Worm (Caenorhabditis elegans) whole organism, L1 larva: ENCODE results near the gene Y54G2A.52.

Experiments used
- C34B4.2 ChIP-seq: sonication (generic microtip); optimal IDR thresholded peaks from 2 replicates; lab custom pipeline; 2017; ENCODE audit warnings: mild to moderate bottlenecking, missing genetic modification characterization, missing compliant biosample characterization
- F16B12.6 ChIP-seq: fragments of 150-350 bp; optimal IDR thresholded peaks from 2 replicates; lab custom pipeline; 2014; ENCODE audit warnings: missing biosample characterization, missing genetic modification characterization
- blmp-1 ChIP-seq: fragments of 150-350 bp; optimal IDR thresholded peaks from 2 replicates; lab custom pipeline; 2014; ENCODE audit warnings: missing biosample characterization, missing genetic modification characterization
- ceh-63 ChIP-seq: fragments of 200-800 bp; sonication (Bioruptor generic); optimal IDR thresholded peaks from 2 replicates; lab custom pipeline; 2018; ENCODE audit warnings: mild to moderate bottlenecking, missing genetic modification characterization, missing compliant biosample characterization
- ceh-88 ChIP-seq: fragments of 200-800 bp; sonication (Bioruptor generic); IDR thresholded peaks from 2 replicates; pipeline ENCODE4 v1.3.6; 2022; ENCODE audit warnings: missing genetic modification characterization, missing compliant biosample characterization
- ceh-90 ChIP-seq: sonication (generic microtip); optimal IDR thresholded peaks from 2 replicates; lab custom pipeline; 2016; ENCODE audit warnings: missing genetic modification characterization, missing compliant biosample characterization
- dpl-1 ChIP-seq, 3 experiments: fragments of 150-350 bp in 2 of 3; sonication (generic microtip) in 1 of 3; optimal IDR thresholded peaks; 2 replicates each; lab custom pipeline; 2014 to 2017; ENCODE audit warnings: missing biosample characterization in 3 of 3, missing genetic modification characterization in 3 of 3, missing genetic modification reagents in 3 of 3
- dsc-1 ChIP-seq: sonication (generic microtip); optimal IDR thresholded peaks from 2 replicates; lab custom pipeline; 2016; ENCODE audit warnings: mild to moderate bottlenecking, missing genetic modification characterization, missing compliant biosample characterization
- efl-1 ChIP-seq, 4 experiments: fragments of 150-350 bp; optimal IDR thresholded peaks in 3 of 4; peaks in 1 of 4; 1 replicate in 1 of 4; 2 replicates in 3 of 4; lab custom pipeline; 2014; ENCODE audit warnings: missing biosample characterization in 2 of 4, missing genetic modification characterization in 2 of 4, missing genetic modification reagents in 2 of 4
- efl-3 ChIP-seq: fragments of 200-800 bp; sonication (Bioruptor generic); optimal IDR thresholded peaks from 2 replicates; lab custom pipeline; 2018; ENCODE audit warnings: mild to moderate bottlenecking, missing genetic modification characterization, missing compliant biosample characterization
- egl-13 ChIP-seq: sonication (generic microtip); optimal IDR thresholded peaks from 2 replicates; lab custom pipeline; 2016; ENCODE audit warnings: missing genotype, missing genetic modification reagents, missing genetic modification characterization, missing compliant biosample characterization
- egl-27 ChIP-seq, 2 experiments: fragments of 150-350 bp in 1 of 2; sonication (generic microtip); optimal IDR thresholded peaks; 3 replicates each; lab custom pipeline; 2017 to 2018; ENCODE audit warnings: missing biosample characterization in 2 of 2, missing genetic modification characterization in 2 of 2, missing genetic modification reagents in 2 of 2
- elt-2 ChIP-seq: sonication (generic microtip); optimal IDR thresholded peaks from 2 replicates; lab custom pipeline; 2016; ENCODE audit warnings: missing genetic modification characterization, mild to moderate bottlenecking, inconsistent platforms, missing compliant biosample characterization, missing genetic modification reagents
- elt-3 ChIP-seq, 6 experiments: fragments of 150-350 bp in 1 of 6; sonication (generic microtip); optimal IDR thresholded peaks; 2 replicates each; lab custom pipeline; 2017 to 2018; ENCODE audit warnings: missing biosample characterization in 6 of 6, missing genetic modification characterization in 6 of 6, inconsistent platforms in 1 of 6
- fkh-10 ChIP-seq: sonication (generic microtip); optimal IDR thresholded peaks from 2 replicates; lab custom pipeline; 2017; ENCODE audit warnings: missing biosample characterization, missing genetic modification reagents, missing genetic modification characterization
- fkh-8 ChIP-seq: sonication (generic microtip); optimal IDR thresholded peaks from 2 replicates; lab custom pipeline; 2016; ENCODE audit warnings: mild to moderate bottlenecking, missing genetic modification characterization, missing compliant biosample characterization
- fos-1 ChIP-seq: fragments of 150-350 bp; optimal IDR thresholded peaks from 2 replicates; lab custom pipeline; 2014; ENCODE audit warnings: missing biosample characterization, missing genetic modification characterization
- isw-1 ChIP-seq: fragments of 200-800 bp; sonication (Bioruptor generic); IDR thresholded peaks from 2 replicates; pipeline ENCODE4 v1.3.6; 2022; ENCODE audit warnings: missing genetic modification characterization, missing compliant biosample characterization
- lin-13 ChIP-seq: fragments of 150-350 bp; optimal IDR thresholded peaks from 2 replicates; lab custom pipeline; 2014; ENCODE audit warnings: missing biosample characterization, missing genetic modification reagents, missing genetic modification characterization
- lin-14 ChIP-seq: fragments of 200-800 bp; sonication (Bioruptor generic); optimal IDR thresholded peaks from 2 replicates; lab custom pipeline; 2018; ENCODE audit warnings: mild to moderate bottlenecking, missing genetic modification characterization, moderate library complexity, missing compliant biosample characterization
- lin-15B ChIP-seq: fragments of 150-350 bp; sonication (generic microtip); optimal IDR thresholded peaks from 3 replicates; lab custom pipeline; 2014; ENCODE audit warnings: missing biosample characterization, missing genetic modification characterization
- lin-35 ChIP-seq, 2 experiments: fragments of 150-350 bp; optimal IDR thresholded peaks; 2 replicates each; lab custom pipeline; 2014; ENCODE audit warnings: missing biosample characterization in 2 of 2, missing genetic modification characterization in 2 of 2, missing genetic modification reagents in 2 of 2
- lsy-2 ChIP-seq, 2 experiments: fragments of 150-350 bp; optimal IDR thresholded peaks; 2 replicates each; lab custom pipeline; 2014; ENCODE audit warnings: missing biosample characterization in 2 of 2, missing genetic modification characterization in 2 of 2
- mep-1 ChIP-seq: fragments of 150-350 bp; optimal IDR thresholded peaks from 2 replicates; lab custom pipeline; 2014; ENCODE audit warnings: missing biosample characterization, missing genetic modification characterization
- nhr-11 ChIP-seq: fragments of 150-350 bp; optimal IDR thresholded peaks from 2 replicates; lab custom pipeline; 2014; ENCODE audit warnings: missing biosample characterization, missing genetic modification characterization
- nhr-20 ChIP-seq: sonication (generic microtip); optimal IDR thresholded peaks from 2 replicates; lab custom pipeline; 2016; ENCODE audit warnings: mild to moderate bottlenecking, missing genetic modification characterization, missing compliant biosample characterization
- nhr-28 ChIP-seq: fragments of 150-350 bp; optimal IDR thresholded peaks from 2 replicates; lab custom pipeline; 2014; ENCODE audit warnings: missing biosample characterization, missing genetic modification characterization
- nhr-77 ChIP-seq: fragments of 150-350 bp; optimal IDR thresholded peaks from 2 replicates; lab custom pipeline; 2014; ENCODE audit warnings: missing biosample characterization, missing genetic modification characterization
- rnt-1 ChIP-seq: sonication (generic microtip); optimal IDR thresholded peaks from 2 replicates; lab custom pipeline; 2016; ENCODE audit warnings: mild to moderate bottlenecking, missing genetic modification characterization, moderate library complexity, missing compliant biosample characterization
- snpc-4 ChIP-seq: fragments of 150-350 bp; optimal IDR thresholded peaks from 2 replicates; lab custom pipeline; 2014; ENCODE audit warnings: missing biosample characterization, missing genetic modification characterization
- snu-23 ChIP-seq: sonication (generic microtip); optimal IDR thresholded peaks from 2 replicates; lab custom pipeline; 2016; ENCODE audit warnings: missing genetic modification characterization, missing compliant biosample characterization
- sox-4 ChIP-seq: sonication (generic microtip); optimal IDR thresholded peaks from 2 replicates; lab custom pipeline; 2016; ENCODE audit warnings: missing genetic modification characterization, missing compliant biosample characterization
- sptf-1 ChIP-seq: fragments of 150-350 bp; optimal IDR thresholded peaks from 2 replicates; lab custom pipeline; 2014; ENCODE audit warnings: missing biosample characterization, missing genetic modification characterization
- sup-37 ChIP-seq: fragments of 200-800 bp; sonication (Bioruptor generic); optimal IDR thresholded peaks from 2 replicates; lab custom pipeline; 2018; ENCODE audit warnings: mild to moderate bottlenecking, missing genetic modification characterization, missing compliant biosample characterization
- swsn-7 ChIP-seq: sonication (generic microtip); optimal IDR thresholded peaks from 2 replicates; lab custom pipeline; 2016; ENCODE audit warnings: missing genetic modification characterization, missing compliant biosample characterization
- tbx-2 ChIP-seq: sonication (generic microtip); optimal IDR thresholded peaks from 2 replicates; lab custom pipeline; 2016; ENCODE audit warnings: missing genetic modification characterization, missing compliant biosample characterization
- tlp-1 ChIP-seq: fragments of 150-350 bp; optimal IDR thresholded peaks from 2 replicates; lab custom pipeline; 2014; ENCODE audit warnings: missing biosample characterization, missing genetic modification characterization
- unc-130 ChIP-seq: fragments of 150-350 bp; optimal IDR thresholded peaks from 2 replicates; lab custom pipeline; 2017; ENCODE audit warnings: missing biosample characterization, missing genetic modification characterization, inconsistent platforms
- unc-30 ChIP-seq: sonication (generic microtip); optimal IDR thresholded peaks from 2 replicates; lab custom pipeline; 2017; ENCODE audit warnings: missing biosample characterization, missing genetic modification characterization
- unc-62 ChIP-seq: fragments of 150-350 bp; optimal IDR thresholded peaks from 2 replicates; lab custom pipeline; 2014; ENCODE audit warnings: missing biosample characterization, missing genetic modification reagents, missing genetic modification characterization
- zip-4 ChIP-seq: fragments of 200-800 bp; sonication (Bioruptor generic); optimal IDR thresholded peaks from 2 replicates; lab custom pipeline; 2018; ENCODE audit warnings: mild to moderate bottlenecking, missing genetic modification characterization, moderate library complexity, missing compliant biosample characterization
- ztf-11 ChIP-seq, 2 experiments: sonication (generic microtip); optimal IDR thresholded peaks; 2 replicates each; lab custom pipeline; 2016 to 2017; ENCODE audit warnings: missing genetic modification characterization in 2 of 2, missing biosample characterization in 1 of 2, missing compliant biosample characterization in 1 of 2

The Y54G2A.52 gene

DNA sequence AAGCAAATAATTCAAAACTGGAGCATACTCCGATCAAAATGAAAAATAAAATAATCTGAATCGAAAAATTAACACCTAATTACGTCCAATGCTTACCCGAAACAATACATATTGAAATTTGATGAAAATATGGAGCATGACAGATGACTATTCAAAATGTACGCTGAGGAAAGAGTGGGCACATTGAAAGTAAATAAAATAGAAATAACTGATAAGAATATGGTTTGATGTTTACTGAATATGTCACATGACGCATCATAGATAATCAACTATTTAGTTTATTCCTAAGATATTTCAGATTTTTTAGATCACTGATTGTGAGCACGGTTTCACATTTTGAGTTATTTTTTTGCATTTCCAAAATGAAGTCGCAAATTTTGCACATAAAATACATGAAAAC lies at the start of gene Y54G2A.52:
Y54G2A.52 (minus strand) TSS at position 348 of the 400 bp plus-strand sequence.
- peak; percentile 63 for TF ChIP-seq elt-2
- peak in 1 of 2 experiments; percentile 38 for TF ChIP-seq lin-35 (GFP tag; optimal IDR thresholded peaks at IDR 0.05; lab: Kevin White, UChicago)
- TF ChIP-seq isw-1 (GFP tag; lab: Robert Waterston, UW), result no peak

DNA sequence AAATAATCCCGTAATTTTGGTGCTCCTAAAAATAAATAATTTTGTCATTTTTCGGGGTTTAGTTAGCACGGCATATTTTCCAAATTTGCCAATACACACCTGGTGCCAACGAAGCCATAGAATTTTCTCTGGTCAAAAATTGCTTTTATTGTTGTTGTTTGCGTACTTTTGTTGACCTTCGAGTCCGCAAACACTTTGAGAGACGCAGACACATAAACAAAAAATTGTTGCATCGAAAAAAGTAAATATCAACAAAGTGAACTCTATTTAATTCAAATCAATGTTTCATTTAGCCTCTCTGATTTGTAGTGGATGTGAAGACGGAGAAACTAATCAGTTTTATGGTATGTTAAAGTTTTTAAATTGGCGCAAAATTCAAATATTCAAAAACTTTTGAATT lies 47.8 kb upstream of the Y54G2A.52 start, which contains the start of gene Y54G2A.40:
Y54G2A.40 (plus strand) TSS at position 213 of the 400 bp plus-strand sequence.
- no peak for TF ChIP-seq C34B4.2 (tag; lab: Kevin White, UChicago)
- peak; percentile 3 to 70 (median 38) for TF ChIP-seq dpl-1 (GFP tag; optimal IDR thresholded peaks at IDR 0.05; lab: Kevin White, UChicago)
- TF ChIP-seq snu-23 (GFP tag; lab: Kevin White, UChicago), result no peak
- no peak for TF ChIP-seq egl-13 (tag; lab: Kevin White, UChicago)
- TF ChIP-seq swsn-7 (tag; lab: Kevin White, UChicago), result no peak
- no peak for TF ChIP-seq fkh-8
- peak; percentile 29 to 56 for TF ChIP-seq lin-35 (GFP tag; optimal IDR thresholded peaks at IDR 0.05; lab: Kevin White, UChicago)
- TF ChIP-seq lsy-2 (tag; optimal IDR thresholded peaks at IDR 0.05; lab: Kevin White, UChicago), result peak; percentile 32 to 64
- TF ChIP-seq blmp-1 (tag; lab: Kevin White, UChicago), result no peak
- TF ChIP-seq mep-1 (tag; lab: Kevin White, UChicago), result peak; percentile 8
- TF ChIP-seq nhr-11, result no peak
- TF ChIP-seq unc-62 (GFP tag; lab: Kevin White, UChicago), result no peak
- peak; percentile 58 to 68 for TF ChIP-seq efl-1 (optimal IDR thresholded peaks at IDR 0.05; lab: Kevin White, UChicago)
- TF ChIP-seq efl-1 (GFP tag; optimal IDR thresholded peaks at IDR 0.05 in 1 of 2; lab: Kevin White, UChicago), result peak; percentile 31 to 56
- no peak for TF ChIP-seq rnt-1 (tag; lab: Kevin White, UChicago)
- peak; percentile 77 for TF ChIP-seq F16B12.6 (tag; lab: Kevin White, UChicago)
- no peak for TF ChIP-seq ztf-11 (tag; optimal IDR thresholded peaks at IDR 0.05; lab: Kevin White, UChicago)
- TF ChIP-seq elt-3 (tag; optimal IDR thresholded peaks at IDR 0.05; lab: Kevin White, UChicago), result no peak
- TF ChIP-seq, all 84 proteins: peak for 6

ce11 chrIV:2843882-2844281 lies 45.4 kb upstream of the Y54G2A.52 start, which contains the start of gene Y54G2A.15:
Gene Y54G2A.15 (minus strand): TSS chrIV:2843982.
- TF ChIP-seq zip-4 (GFP tag; lab: Kevin White, UChicago), result no peak
- no peak for TF ChIP-seq unc-130 (tag; lab: Kevin White, UChicago)
- TF ChIP-seq, all 84 proteins: peak for 0

ce11 chrIV:2842162-2842561 lies 43.7 kb upstream of the Y54G2A.52 start, which contains the start of gene clec-84:
Gene clec-84 (plus strand): TSS chrIV:2842462.
- TF ChIP-seq nhr-77 (tag; lab: Kevin White, UChicago), result no peak
- no peak for TF ChIP-seq egl-13 (tag; lab: Kevin White, UChicago)
- no peak for TF ChIP-seq ceh-90
- no peak for TF ChIP-seq lin-14 (GFP tag; lab: Kevin White, UChicago)
- TF ChIP-seq nhr-11, result no peak
- TF ChIP-seq lin-13 (GFP tag; lab: Kevin White, UChicago), result no peak
- TF ChIP-seq tbx-2 (tag; lab: Kevin White, UChicago), result no peak
- no peak for TF ChIP-seq ceh-88
- no peak for TF ChIP-seq unc-30 (tag; lab: Kevin White, UChicago)
- TF ChIP-seq sox-4, result no peak

DNA sequence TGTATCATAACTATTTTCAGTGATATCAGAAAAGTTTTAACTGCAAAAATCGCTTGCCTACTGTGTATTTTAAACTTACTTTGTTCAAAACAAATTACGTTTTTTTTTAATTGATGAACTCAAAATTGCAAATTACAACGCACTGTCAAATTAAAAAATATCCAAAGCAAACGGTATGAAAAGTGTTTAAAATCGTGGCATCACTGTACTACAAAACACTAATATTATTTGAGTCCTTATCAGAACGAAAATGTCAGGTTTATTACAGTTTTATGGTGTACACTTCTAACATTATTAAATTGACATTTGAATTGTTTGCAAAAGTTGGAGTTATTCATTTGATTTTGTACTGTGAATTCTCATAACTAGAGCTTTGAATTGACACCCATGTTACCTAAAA lies 42.8 kb upstream of the Y54G2A.52 start, which contains the start of gene clec-83:
clec-83 (minus strand) TSS at position 213 of the 400 bp plus-strand sequence.
- no peak for TF ChIP-seq ceh-63 (GFP tag; lab: Kevin White, UChicago)
- no peak for TF ChIP-seq efl-1 (optimal IDR thresholded peaks at IDR 0.05; lab: Kevin White, UChicago)
- TF ChIP-seq efl-1 (GFP tag; optimal IDR thresholded peaks at IDR 0.05 in 1 of 2; lab: Kevin White, UChicago), result peak in 1 of 2 experiments; percentile 8

DNA sequence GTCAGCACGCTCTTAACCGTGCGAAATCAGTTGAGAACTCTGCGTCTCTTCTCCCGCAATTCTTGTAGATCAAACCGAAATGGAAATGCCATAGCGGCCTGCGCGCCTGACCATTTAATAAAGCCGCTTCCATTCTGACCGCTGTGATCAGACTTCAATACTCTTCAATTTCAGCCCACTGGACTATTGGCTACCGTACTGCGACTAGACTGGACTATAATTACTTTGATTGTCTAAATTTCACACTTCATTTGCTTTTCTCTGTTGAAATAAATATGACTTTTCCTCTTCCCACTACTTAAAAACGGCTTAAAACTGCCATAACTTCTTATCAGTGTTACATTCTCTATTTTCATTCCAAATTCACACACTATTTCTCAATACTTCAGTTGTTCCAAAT lies 39.8 kb upstream of the Y54G2A.52 start, which contains the start of gene Y54G2A.7:
Y54G2A.7 (plus strand) TSS at position 301 of the 400 bp plus-strand sequence.
- TF ChIP-seq efl-3 (no peak), sptf-1 (tag; lab: Kevin White, UChicago) (no peak), nhr-28 (tag; lab: Kevin White, UChicago) (no peak), nhr-20 (tag; lab: Kevin White, UChicago) (no peak), elt-3 (tag; optimal IDR thresholded peaks at IDR 0.05; lab: Kevin White, UChicago) (no peak), egl-27 (tag; optimal IDR thresholded peaks at IDR 0.05; lab: Kevin White, UChicago) (no peak), tbx-2 (tag; lab: Kevin White, UChicago) (no peak), sup-37 (GFP tag; lab: Kevin White, UChicago) (no peak), lsy-2 (tag; optimal IDR thresholded peaks at IDR 0.05; lab: Kevin White, UChicago) (no peak), fkh-10 (GFP tag; lab: Kevin White, UChicago) (no peak), snu-23 (GFP tag; lab: Kevin White, UChicago) (no peak), tlp-1 (no peak), fos-1 (no peak), dsc-1 (no peak), lin-15B (no peak), snpc-4 (tag; lab: Kevin White, UChicago) (no peak)
